Worm (Caenorhabditis elegans): Measurements from ENCODE around the gene lmd-5.

The lmd-5 gene

DNA sequence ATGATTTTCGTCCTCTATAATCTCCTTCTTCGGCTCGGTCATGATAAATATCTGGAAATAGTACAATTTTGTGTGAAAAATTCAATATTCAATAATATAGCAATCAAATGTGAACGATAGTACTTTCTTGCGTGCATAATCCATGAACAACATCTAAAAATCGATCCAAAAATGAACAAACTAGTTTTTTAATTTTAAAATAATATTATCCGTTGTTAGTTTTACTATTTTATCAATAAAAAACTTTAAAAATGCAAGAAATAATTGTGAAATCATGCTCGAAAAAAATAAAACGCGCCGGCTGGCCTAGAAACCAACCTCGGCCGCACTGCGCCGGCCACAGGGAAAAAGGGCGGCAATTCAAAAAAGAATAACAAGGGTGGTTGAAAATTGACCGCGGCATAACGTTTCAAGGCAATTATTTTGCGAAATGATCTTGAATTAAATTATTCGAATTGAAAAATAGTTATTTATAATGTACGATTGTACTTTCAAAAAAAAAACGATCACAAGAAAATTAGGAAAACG, 38.8 kb upstream of the lmd-5 start, which contains the start of gene mys-1 (continued):
- TF ChIP-seq snu-23 (GFP tag; optimal IDR thresholded peaks at IDR 0.05) (peak; percentile 62), dpl-1 (GFP tag; optimal IDR thresholded peaks at IDR 0.05) (peak; percentile 86 to 94 (median 90)), ces-1 (GFP tag; optimal IDR thresholded peaks at IDR 0.05) (no peak), ama-1 (optimal IDR thresholded peaks at IDR 0.05) (no peak), pqm-1 (tag; optimal IDR thresholded peaks at IDR 0.05) (no peak), C04F5.9 (tag; optimal IDR thresholded peaks at IDR 0.05) (peak; percentile 39), swsn-7 (tag; optimal IDR thresholded peaks at IDR 0.05) (peak; percentile 69), rnt-1 (tag; optimal IDR thresholded peaks at IDR 0.05) (peak; percentile 97), ceh-88 (GFP tag; IDR thresholded peaks at IDR 0.05) (no peak), isw-1 (GFP tag; IDR thresholded peaks at IDR 0.05) (peak; percentile 35; the same call in 1 of the 2 replicates), nhr-71 (tag; optimal IDR thresholded peaks at IDR 0.05) (peak; percentile 83), mab-9 (GFP tag; IDR thresholded peaks at IDR 0.05) (no peak), ceh-8 (GFP tag; optimal IDR thresholded peaks at IDR 0.05) (peak; percentile 36), fkh-4 (tag; optimal IDR thresholded peaks at IDR 0.05; ENCODE audit: borderline replicate concordance) (peak; percentile 72), fos-1 (tag; optimal IDR thresholded peaks at IDR 0.05) (no peak), C16A3.4 (tag; optimal IDR thresholded peaks at IDR 0.05) (peak; percentile 32), unc-86 (tag; optimal IDR thresholded peaks at IDR 0.05) (peak; percentile 59), zag-1 (tag; optimal IDR thresholded peaks at IDR 0.05) (no peak), nhr-28 (tag; optimal IDR thresholded peaks at IDR 0.05) (no peak), efl-3 (GFP tag; optimal IDR thresholded peaks at IDR 0.05) (no peak), alr-1 (tag; optimal IDR thresholded peaks at IDR 0.05; ENCODE audit: borderline replicate concordance) (no peak), mdl-1 (tag; optimal IDR thresholded peaks at IDR 0.05) (peak in 1 of 2 experiments; percentile 21), ceh-63 (GFP tag; optimal IDR thresholded peaks at IDR 0.05) (no peak), nhr-12 (tag; optimal IDR thresholded peaks at IDR 0.05) (no peak), nhr-77 (tag; optimal IDR thresholded peaks at IDR 0.05) (no peak), sox-4 (tag; optimal IDR thresholded peaks at IDR 0.05) (peak; percentile 73), unc-98 (GFP tag; IDR thresholded peaks at IDR 0.05) (peak; percentile 46; the same call in 1 of the 2 replicates), hlh-17 (GFP tag; optimal IDR thresholded peaks at IDR 0.05; ENCODE audit: borderline replicate concordance) (no peak), nhr-20 (tag; optimal IDR thresholded peaks at IDR 0.05) (peak; percentile 83), unc-130 (tag; optimal IDR thresholded peaks at IDR 0.05) (no peak), nhr-85 (tag) (peak; percentile 88), Y116A8C.19 (tag; optimal IDR thresholded peaks at IDR 0.05; ENCODE audit: borderline replicate concordance) (peak; percentile 38)

- peak; percentile 56 for TF ChIP-seq lin-14 (GFP tag; optimal IDR thresholded peaks at IDR 0.05)
- peak; percentile 79 for TF ChIP-seq blmp-1 (tag; optimal IDR thresholded peaks at IDR 0.05)
- peak; percentile 28 for TF ChIP-seq rnt-1 (tag; optimal IDR thresholded peaks at IDR 0.05)
- no peak for TF ChIP-seq zag-1 (tag; optimal IDR thresholded peaks at IDR 0.05)
- TF ChIP-seq isw-1 (GFP tag; IDR thresholded peaks at IDR 0.05), result no peak
- no peak for TF ChIP-seq mef-2 (tag; optimal IDR thresholded peaks at IDR 0.05)
- peak; percentile 32 for TF ChIP-seq nhr-20 (tag; optimal IDR thresholded peaks at IDR 0.05)
- peak in 1 of 6 experiments; percentile 43 for TF ChIP-seq elt-3 (tag; optimal IDR thresholded peaks at IDR 0.05)
- peak in 1 of 3 experiments; percentile 1 for TF ChIP-seq dpl-1 (GFP tag; optimal IDR thresholded peaks at IDR 0.05)
Measured at ce11 chrV:7085518-7086104, 37.8 kb upstream of the lmd-5 start, which contains the start of gene VC5.2. Gene VC5.2, plus strand, starts transcription at chrV:7085956.

- no peak for TF ChIP-seq jun-1 (tag; optimal IDR thresholded peaks at IDR 0.05)
- TF ChIP-seq pqm-1 (tag; optimal IDR thresholded peaks at IDR 0.05), result no peak
- no peak for TF ChIP-seq lin-35 (GFP tag; optimal IDR thresholded peaks at IDR 0.05)
- no peak for TF ChIP-seq lir-3 (tag; optimal IDR thresholded peaks at IDR 0.05; ENCODE audit: poor library complexity)
- TF ChIP-seq swsn-7 (tag; optimal IDR thresholded peaks at IDR 0.05), result no peak
- TF ChIP-seq nhr-47 (tag; optimal IDR thresholded peaks at IDR 0.05), result no peak
- TF ChIP-seq lin-14 (GFP tag; optimal IDR thresholded peaks at IDR 0.05), result no peak
- no peak for TF ChIP-seq xbp-1 (tag; optimal IDR thresholded peaks at IDR 0.05)
- no peak for TF ChIP-seq fkh-10 (GFP tag; optimal IDR thresholded peaks at IDR 0.05)
- TF ChIP-seq aha-1 (tag; optimal IDR thresholded peaks at IDR 0.05), result no peak
- no peak for TF ChIP-seq ztf-4 (tag; optimal IDR thresholded peaks at IDR 0.05)
- TF ChIP-seq unc-130 (tag; optimal IDR thresholded peaks at IDR 0.05), result no peak
- TF ChIP-seq efl-3 (GFP tag; optimal IDR thresholded peaks at IDR 0.05), result no peak
- no peak for TF ChIP-seq ztf-11 (tag; optimal IDR thresholded peaks at IDR 0.05)
Measured at ce11 chrV:7087340-7087739, 36.1 kb upstream of the lmd-5 start.

All from whole organism, L1 larva.